Fruit fly (Drosophila melanogaster): ENCODE data around the gene qjt.

dm6 chr3L:17462474-17462873, 16.4 kb upstream of the qjt start:
- TF ChIP-seq CG8478 (optimal IDR thresholded peaks at IDR 0.05) (no peak), CTCF (optimal IDR thresholded peaks at IDR 0.05) (no peak)
